Fruit fly (Drosophila melanogaster): Measurements from ENCODE around the gene X11Lbeta.

DNA sequence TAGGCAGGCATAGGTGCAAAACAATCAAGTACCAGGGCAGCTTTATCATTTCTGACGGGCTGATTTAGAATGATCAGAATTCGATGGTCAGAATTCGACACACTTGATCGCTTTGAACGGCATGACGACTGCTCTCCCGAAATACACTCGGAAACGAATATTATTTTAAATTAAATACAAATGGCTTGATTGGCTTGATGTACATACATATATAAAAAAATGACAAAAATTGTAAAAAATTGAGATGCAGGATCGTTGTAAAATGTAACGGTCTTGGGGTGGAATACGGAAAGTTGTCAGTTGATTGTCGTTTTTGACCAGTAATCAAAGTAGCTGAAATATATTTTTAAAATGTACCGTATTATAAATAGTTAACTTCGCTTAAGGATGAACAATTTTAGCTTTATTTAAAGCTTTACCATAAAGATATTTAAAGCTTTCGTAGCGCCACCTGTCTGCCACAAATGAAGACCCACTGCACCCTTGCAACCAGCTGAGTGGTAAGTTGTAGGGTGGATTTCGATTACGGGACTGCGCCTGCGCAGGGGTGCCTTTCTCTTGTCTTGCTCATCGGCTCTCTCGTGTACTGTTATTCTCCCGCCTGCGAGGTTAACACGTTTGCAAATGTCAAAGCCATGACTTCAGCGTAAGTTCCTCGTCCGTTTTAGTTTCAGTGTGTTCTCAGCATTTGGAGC is at the start of gene X11Lbeta, which contains the start of gene CG9806:
- TF ChIP-seq Vsx2 (GFP tag; optimal IDR thresholded peaks at IDR 0.05; ENCODE audit: partially characterized antibody) (no peak), Dfd (GFP tag; optimal IDR thresholded peaks at IDR 0.05) (no peak)

Data from whole organism, wandering third instar larva.